Fruit fly (Drosophila melanogaster) whole organism, embryonic: Measurements from ENCODE around the gene TfAP-2.
A peak's percentile ranks its signal among the peaks of the same experiment; 100 is the strongest.

Experiments
- Atf-2 ChIP-seq: fragments of 200-800 bp; sonication (Bioruptor generic); optimal IDR thresholded peaks from 2 replicates; lab custom pipeline; 2016; ENCODE audit warnings: missing biosample characterization, missing genetic modification characterization
- Bdp1 ChIP-seq: fragments of 200-800 bp; sonication (Bioruptor generic); optimal IDR thresholded peaks from 3 replicates; lab custom pipeline; 2016; ENCODE audit warnings: missing biosample characterization, missing genetic modification characterization
- CG10147 ChIP-seq: fragments of 200-800 bp; sonication (Bioruptor generic); optimal IDR thresholded peaks from 2 replicates; lab custom pipeline; 2019; ENCODE audit warnings: missing biosample characterization, mild to moderate bottlenecking, missing genetic modification characterization, moderate library complexity
- CG10654 ChIP-seq: fragments of 200-800 bp; sonication (Bioruptor generic); optimal IDR thresholded peaks from 2 replicates; lab custom pipeline; 2016; ENCODE audit warnings: missing biosample characterization, missing genetic modification characterization
- CG11398 ChIP-seq: fragments of 200-800 bp; sonication (Bioruptor generic); optimal IDR thresholded peaks from 2 replicates; lab custom pipeline; 2016; ENCODE audit warnings: missing biosample characterization, missing genetic modification characterization
- CG12104 ChIP-seq: fragments of 200-800 bp; sonication (Bioruptor generic); optimal IDR thresholded peaks from 3 replicates; lab custom pipeline; 2016; ENCODE audit warnings: missing biosample characterization, missing genetic modification characterization
- CG12155 ChIP-seq: fragments of 200-800 bp; sonication (Bioruptor generic); optimal IDR thresholded peaks from 3 replicates; lab custom pipeline; 2016; ENCODE audit warnings: missing biosample characterization, missing genetic modification characterization
- CG14441 ChIP-seq: fragments of 200-800 bp; sonication (Bioruptor generic); IDR thresholded peaks from 2 replicates; pipeline ENCODE4 v1.3.6; 2022; ENCODE audit warnings: missing biosample characterization, missing genetic modification characterization
- CG1602 ChIP-seq: fragments of 200-800 bp; sonication (Bioruptor generic); optimal IDR thresholded peaks from 3 replicates; lab custom pipeline; 2016; ENCODE audit warnings: missing biosample characterization, missing genetic modification characterization
- CG17568 ChIP-seq: fragments of 200-800 bp; sonication (Bioruptor generic); optimal IDR thresholded peaks from 2 replicates; lab custom pipeline; 2018; ENCODE audit warnings: missing biosample characterization, mild to moderate bottlenecking, missing genetic modification characterization, moderate library complexity
- CG2199 ChIP-seq: fragments of 200-800 bp; sonication (Bioruptor generic); IDR thresholded peaks from 3 replicates; pipeline ENCODE4 v1.3.6; 2022; ENCODE audit warnings: missing biosample characterization, missing genetic modification characterization
- CG4730 ChIP-seq: fragments of 200-800 bp; sonication (Bioruptor generic); IDR thresholded peaks from 2 replicates; pipeline ENCODE4 v1.3.6; 2022; ENCODE audit warnings: missing biosample characterization, missing genetic modification characterization
- CG4854 ChIP-seq: fragments of 200-800 bp; sonication (Bioruptor generic); optimal IDR thresholded peaks from 2 replicates; lab custom pipeline; 2016; ENCODE audit warnings: missing biosample characterization, missing genetic modification characterization, inconsistent platforms
- CG6689 ChIP-seq: fragments of 200-800 bp; sonication (Bioruptor generic); IDR thresholded peaks from 2 replicates; pipeline ENCODE4 v1.3.6; 2022; ENCODE audit warnings: missing biosample characterization, missing genetic modification characterization
- CG7372 ChIP-seq: fragments of 200-800 bp; sonication (Bioruptor generic); IDR thresholded peaks from 2 replicates; pipeline ENCODE4 v1.3.6; 2022; ENCODE audit warnings: missing biosample characterization, missing genetic modification characterization
- CG7987 ChIP-seq: fragments of 200-800 bp; sonication (Bioruptor generic); optimal IDR thresholded peaks from 2 replicates; lab custom pipeline; 2018; ENCODE audit warnings: missing biosample characterization, mild to moderate bottlenecking, missing genetic modification characterization, moderate library complexity
- CG9797 ChIP-seq: fragments of 200-800 bp; sonication (Bioruptor generic); optimal IDR thresholded peaks from 3 replicates; lab custom pipeline; 2018; ENCODE audit warnings: missing biosample characterization, mild to moderate bottlenecking, missing genetic modification characterization
- CG9932 ChIP-seq: fragments of 200-800 bp; sonication (Bioruptor generic); IDR thresholded peaks from 2 replicates; pipeline ENCODE4 v1.3.6; 2022; ENCODE audit warnings: missing biosample characterization, missing genetic modification characterization
- Elba2 ChIP-seq: fragments of 200-800 bp; sonication (Bioruptor generic); optimal IDR thresholded peaks from 3 replicates; lab custom pipeline; 2016; ENCODE audit warnings: missing biosample characterization, missing genetic modification characterization
- Fer1 ChIP-seq: fragments of 200-800 bp; sonication (Bioruptor generic); optimal IDR thresholded peaks from 2 replicates; lab custom pipeline; 2017; ENCODE audit warnings: missing biosample characterization, mild to moderate bottlenecking, missing genetic modification characterization
- Fer3 ChIP-seq: fragments of 200-800 bp; sonication (Bioruptor generic); optimal IDR thresholded peaks from 2 replicates; lab custom pipeline; 2018; ENCODE audit warnings: missing biosample characterization, mild to moderate bottlenecking, missing genetic modification characterization, moderate library complexity
- HLH54F ChIP-seq: fragments of 200-800 bp; sonication (Bioruptor generic); optimal IDR thresholded peaks from 3 replicates; lab custom pipeline; 2016; ENCODE audit warnings: missing biosample characterization, missing genetic modification characterization
- Hmr ChIP-seq: fragments of 200-800 bp; sonication (Bioruptor generic); optimal IDR thresholded peaks from 3 replicates; lab custom pipeline; 2017; ENCODE audit warnings: mild to moderate bottlenecking, missing biosample characterization, missing genetic modification reagents, missing genetic modification characterization
- Jarid2 ChIP-seq: fragments of 200-800 bp; sonication (Bioruptor generic); optimal IDR thresholded peaks from 3 replicates; lab custom pipeline; 2017; ENCODE audit warnings: mild to moderate bottlenecking, missing biosample characterization, missing genetic modification reagents, missing genetic modification characterization
- Mad ChIP-seq: fragments of 200-800 bp; sonication (Bioruptor generic); optimal IDR thresholded peaks from 2 replicates; lab custom pipeline; 2016; ENCODE audit warnings: missing biosample characterization, missing genetic modification characterization
- NFAT ChIP-seq: fragments of 200-800 bp; sonication (Bioruptor generic); IDR thresholded peaks from 2 replicates; pipeline ENCODE4 v1.3.6; 2022; ENCODE audit warnings: missing biosample characterization, missing genetic modification characterization
- PHDP ChIP-seq: fragments of 200-800 bp; sonication (Bioruptor generic); optimal IDR thresholded peaks from 3 replicates; lab custom pipeline; 2018; ENCODE audit warnings: missing biosample characterization, mild to moderate bottlenecking, missing genetic modification characterization, moderate library complexity
- Ssrp ChIP-seq: fragments of 200-800 bp; sonication (Bioruptor generic); optimal IDR thresholded peaks from 2 replicates; lab custom pipeline; 2018; ENCODE audit warnings: missing biosample characterization, mild to moderate bottlenecking, missing genetic modification characterization, moderate library complexity
- ash1 ChIP-seq: fragments of 200-800 bp; sonication (Bioruptor generic); optimal IDR thresholded peaks from 2 replicates; lab custom pipeline; 2018; ENCODE audit warnings: missing biosample characterization, mild to moderate bottlenecking, missing genetic modification characterization
- btn ChIP-seq: fragments of 200-800 bp; sonication (Bioruptor generic); optimal IDR thresholded peaks from 2 replicates; lab custom pipeline; 2016; ENCODE audit warnings: missing biosample characterization, missing genetic modification characterization
- cato ChIP-seq: fragments of 200-800 bp; sonication (Bioruptor generic); optimal IDR thresholded peaks from 2 replicates; lab custom pipeline; 2016; ENCODE audit warnings: missing biosample characterization, missing genetic modification characterization, borderline replicate concordance
- dmrt11E ChIP-seq: fragments of 200-800 bp; sonication (Bioruptor generic); optimal IDR thresholded peaks from 3 replicates; lab custom pipeline; 2018; ENCODE audit warnings: missing biosample characterization, mild to moderate bottlenecking, missing genetic modification characterization, moderate library complexity
- dmrt99B ChIP-seq: fragments of 200-800 bp; sonication (Bioruptor generic); optimal IDR thresholded peaks from 2 replicates; lab custom pipeline; 2018; ENCODE audit warnings: missing biosample characterization, mild to moderate bottlenecking, missing genetic modification characterization, moderate library complexity
- eve ChIP-seq, 2 experiments: fragments of >200 bp; optimal IDR thresholded peaks; 2 replicates each; lab custom pipeline; 2017; ENCODE audit warnings: missing biosample characterization in 2 of 2, missing genetic modification characterization in 2 of 2
- fd96Cb ChIP-seq: fragments of 200-800 bp; sonication (Bioruptor generic); optimal IDR thresholded peaks from 2 replicates; lab custom pipeline; 2018; ENCODE audit warnings: missing biosample characterization, mild to moderate bottlenecking, missing genetic modification characterization, moderate library complexity
- hkb ChIP-seq, 2 experiments: fragments of 200-800 bp in 1 of 2; fragments of >200 bp in 1 of 2; sonication (Bioruptor generic) in 1 of 2; IDR thresholded peaks in 1 of 2; optimal IDR thresholded peaks in 1 of 2; 2 replicates each; pipeline versions ENCODE4 v1.3.6 to Lab custom; 2017 to 2022; ENCODE audit warnings: missing biosample characterization in 1 of 2, missing genetic modification characterization in 1 of 2
- kah ChIP-seq: fragments of 200-800 bp; sonication (Bioruptor generic); optimal IDR thresholded peaks from 2 replicates; lab custom pipeline; 2018; ENCODE audit warnings: missing biosample characterization, mild to moderate bottlenecking, missing genetic modification characterization
- kni ChIP-seq: fragments of 200-800 bp; sonication (Bioruptor generic); optimal IDR thresholded peaks from 3 replicates; lab custom pipeline; 2017; ENCODE audit warnings: mild to moderate bottlenecking, missing biosample characterization, missing genetic modification reagents, missing genetic modification characterization
- lola ChIP-seq, 3 experiments: fragments of >200 bp in 2 of 3; fragments of 200-800 bp in 1 of 3; sonication (Bioruptor generic) in 1 of 3; optimal IDR thresholded peaks; 2 replicates each; lab custom pipeline; 2017 to 2019; ENCODE audit warnings: missing biosample characterization in 3 of 3, missing genetic modification characterization in 3 of 3, mild to moderate bottlenecking in 1 of 3, moderate library complexity in 1 of 3
- lov ChIP-seq, 2 experiments: fragments of 200-800 bp in 1 of 2; fragments of >200 bp in 1 of 2; sonication (Bioruptor generic) in 1 of 2; IDR thresholded peaks in 1 of 2; optimal IDR thresholded peaks in 1 of 2; 2 replicates in 1 of 2; 3 replicates in 1 of 2; pipeline versions ENCODE4 v1.3.6 to Lab custom; 2017 to 2022; ENCODE audit warnings: missing biosample characterization in 1 of 2, missing genetic modification characterization in 1 of 2
- maf-S ChIP-seq: fragments of 200-800 bp; sonication (Bioruptor generic); optimal IDR thresholded peaks from 2 replicates; lab custom pipeline; 2016; ENCODE audit warnings: missing biosample characterization, missing genetic modification characterization
- onecut ChIP-seq: fragments of 200-800 bp; sonication (Bioruptor generic); IDR thresholded peaks from 2 replicates; pipeline ENCODE4 v1.3.6; 2022; ENCODE audit warnings: missing biosample characterization, missing genetic modification characterization
- rib ChIP-seq: fragments of 200-800 bp; sonication (Bioruptor generic); IDR thresholded peaks from 2 replicates; pipeline ENCODE4 v1.3.6; 2022; ENCODE audit warnings: missing biosample characterization, missing genetic modification characterization
- sim ChIP-seq: fragments of 200-800 bp; sonication (Bioruptor generic); IDR thresholded peaks from 2 replicates; pipeline ENCODE4 v1.3.6; 2022; ENCODE audit warnings: missing biosample characterization, missing genetic modification characterization
- slbo ChIP-seq: fragments of 200-800 bp; sonication (Bioruptor generic); IDR thresholded peaks from 2 replicates; pipeline ENCODE4 v1.3.6; 2022; ENCODE audit warnings: missing biosample characterization, missing genetic modification characterization
- slp2 ChIP-seq: fragments of 200-800 bp; sonication (Bioruptor generic); optimal IDR thresholded peaks from 2 replicates; lab custom pipeline; 2016; ENCODE audit warnings: missing biosample characterization, missing genetic modification characterization
- toy ChIP-seq: fragments of 200-800 bp; sonication (Bioruptor generic); IDR thresholded peaks from 2 replicates; pipeline ENCODE4 v1.3.6; 2022; ENCODE audit warnings: missing biosample characterization, missing genetic modification characterization

TfAP-2 gene

DNA sequence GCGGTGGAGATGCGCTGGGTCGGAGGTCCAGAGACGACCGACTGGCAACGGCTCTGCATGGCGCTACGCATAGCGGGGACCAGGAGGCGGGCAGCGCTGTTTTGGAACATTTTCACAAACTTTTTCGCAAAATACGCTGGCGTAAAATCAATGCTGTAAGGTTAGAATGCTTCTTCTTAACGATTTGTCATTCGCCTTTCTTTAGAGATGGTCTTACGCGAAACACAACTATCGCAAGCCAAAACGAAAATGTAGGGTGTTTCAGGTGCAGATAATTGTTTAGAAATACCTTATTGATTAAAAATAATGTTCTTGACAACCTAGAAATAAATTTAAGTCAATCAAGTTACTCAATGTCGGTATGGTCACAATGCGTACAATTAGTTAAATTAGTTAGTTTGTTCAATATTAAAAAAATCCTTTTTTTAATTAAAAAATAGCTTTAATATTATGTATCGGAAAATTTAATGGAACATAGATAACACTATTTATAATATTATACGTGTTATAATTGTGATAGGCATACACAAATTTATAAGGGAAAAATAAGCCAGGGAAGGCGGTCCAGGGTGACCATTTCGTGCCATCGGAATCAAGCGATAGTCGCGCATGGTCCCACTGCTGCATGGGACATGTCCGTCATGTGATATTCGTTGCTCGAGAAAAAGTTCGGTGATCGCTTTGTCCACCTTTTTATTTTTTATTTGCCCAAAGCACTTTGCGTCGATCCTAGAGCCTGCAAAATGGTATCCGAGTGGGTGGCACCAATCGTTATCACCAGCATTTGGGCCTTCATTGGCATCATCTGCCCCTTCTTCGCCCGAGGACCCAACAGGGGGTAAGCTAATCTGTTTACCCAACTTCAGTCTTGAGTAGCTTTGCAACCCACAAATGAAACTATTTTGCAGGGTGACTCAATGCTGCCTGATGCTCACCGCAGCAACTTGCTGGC, 47.1 kb upstream of the TfAP-2 start, which contains the start of the genes COX8 and VhaM9.7-b (continued):
- TF ChIP-seq rib (GFP tag; lab: Robert Waterston, UW) = 0 out of 2 replicates have a peak, but pooled peaks have one; percentile 10
- no peak for TF ChIP-seq Fer3 (tag; lab: Kevin White, UChicago)
- TF ChIP-seq CG17568 (GFP tag; lab: Kevin White, UChicago) = no peak
- no peak for TF ChIP-seq Mad
- peak; percentile 42 for TF ChIP-seq Elba2
- TF ChIP-seq hkb (optimal IDR thresholded peaks at IDR 0.05; lab: Kevin White, UChicago) = no peak
- peak; percentile 27; the same call in 1 of the 2 replicates for TF ChIP-seq hkb (GFP tag; IDR thresholded peaks at IDR 0.05; lab: Robert Waterston, UW)
- peak; percentile 58 for TF ChIP-seq PHDP (tag; lab: Kevin White, UChicago)
- TF ChIP-seq lov (optimal IDR thresholded peaks at IDR 0.05; lab: Kevin White, UChicago) = no peak
- 0 out of 3 replicates have a peak, but pooled peaks have one; percentile 8 for TF ChIP-seq lov (GFP tag; IDR thresholded peaks at IDR 0.05; lab: Robert Waterston, UW)
- TF ChIP-seq onecut (GFP tag; lab: Robert Waterston, UW) = peak; percentile 82
- TF ChIP-seq CG12155 (GFP tag; lab: Kevin White, UChicago) = peak; percentile 65
- TF ChIP-seq CG9932 (GFP tag; lab: Robert Waterston, UW) = peak; percentile 88
- no peak; the same call in none of the 2 replicates for TF ChIP-seq CG7372 (GFP tag; lab: Robert Waterston, UW)
- TF ChIP-seq CG12104 (GFP tag; lab: Kevin White, UChicago) = peak; percentile 41
- no peak for TF ChIP-seq Bdp1 (GFP tag; lab: Kevin White, UChicago)
- TF ChIP-seq CG14441 (GFP tag; lab: Robert Waterston, UW) = peak; percentile 55; the same call in 1 of the 2 replicates
- no peak for TF ChIP-seq cato (GFP tag; lab: Kevin White, UChicago)
- no peak for TF ChIP-seq toy
- TF ChIP-seq CG9797 (GFP tag; lab: Kevin White, UChicago) = peak; percentile 86
- peak; percentile 10 for TF ChIP-seq kah (GFP tag; lab: Kevin White, UChicago)
- no peak for TF ChIP-seq dmrt99B
- TF ChIP-seq kni (GFP tag; lab: Kevin White, UChicago) = no peak
- TF ChIP-seq eve (GFP tag; optimal IDR thresholded peaks at IDR 0.05; lab: Kevin White, UChicago) = no peak
- peak; percentile 72 for TF ChIP-seq HLH54F (GFP tag; lab: Kevin White, UChicago)
- no peak for TF ChIP-seq CG7987
- no peak for TF ChIP-seq CG10147 (GFP tag; lab: Kevin White, UChicago)
- no peak for TF ChIP-seq Fer1 (GFP tag; lab: Kevin White, UChicago)
- peak; percentile 2 for TF ChIP-seq slp2
- peak; percentile 43 for TF ChIP-seq fd96Cb
- TF ChIP-seq sim (GFP tag; lab: Robert Waterston, UW) = no peak
- peak; percentile 71 for TF ChIP-seq Ssrp (tag; lab: Kevin White, UChicago)
- no peak for TF ChIP-seq Jarid2 (GFP tag; lab: Kevin White, UChicago)
- peak; percentile 65 for TF ChIP-seq CG1602 (GFP tag; lab: Kevin White, UChicago)
- peak; percentile 95 for TF ChIP-seq CG6689 (GFP tag; lab: Robert Waterston, UW)
- peak; percentile 58 for TF ChIP-seq dmrt11E (tag; lab: Kevin White, UChicago)
- TF ChIP-seq lola (GFP tag; optimal IDR thresholded peaks at IDR 0.05; lab: Kevin White, UChicago) = peak in 1 of 3 experiments; percentile 62
- TF ChIP-seq Atf-2 (GFP tag; lab: Kevin White, UChicago) = peak; percentile 43
- no peak; the same call in 1 of the 2 replicates for TF ChIP-seq NFAT (GFP tag; lab: Robert Waterston, UW)
- TF ChIP-seq CG10654 (GFP tag; lab: Kevin White, UChicago) = peak; percentile 48
- no peak for TF ChIP-seq ash1 (GFP tag; lab: Kevin White, UChicago)
- no peak for TF ChIP-seq btn
- no peak for TF ChIP-seq CG11398 (GFP tag; lab: Kevin White, UChicago)
- TF ChIP-seq Hmr (GFP tag; lab: Kevin White, UChicago) = no peak
- 0 out of 2 replicates have a peak, but pooled peaks have one; percentile 67 for TF ChIP-seq CG4730 (GFP tag; lab: Robert Waterston, UW)
- peak; percentile 80 for TF ChIP-seq slbo (GFP tag; lab: Robert Waterston, UW)
- TF ChIP-seq CG2199 (GFP tag; lab: Robert Waterston, UW) = peak; percentile 57; the same call in 1 of the 3 replicates
- peak; percentile 38 for TF ChIP-seq maf-S (GFP tag; lab: Kevin White, UChicago)
- TF ChIP-seq CG4854 (GFP tag; lab: Kevin White, UChicago) = no peak
